Fruit fly (Drosophila melanogaster): ENCODE measurements around the gene ranshi.

DNA sequence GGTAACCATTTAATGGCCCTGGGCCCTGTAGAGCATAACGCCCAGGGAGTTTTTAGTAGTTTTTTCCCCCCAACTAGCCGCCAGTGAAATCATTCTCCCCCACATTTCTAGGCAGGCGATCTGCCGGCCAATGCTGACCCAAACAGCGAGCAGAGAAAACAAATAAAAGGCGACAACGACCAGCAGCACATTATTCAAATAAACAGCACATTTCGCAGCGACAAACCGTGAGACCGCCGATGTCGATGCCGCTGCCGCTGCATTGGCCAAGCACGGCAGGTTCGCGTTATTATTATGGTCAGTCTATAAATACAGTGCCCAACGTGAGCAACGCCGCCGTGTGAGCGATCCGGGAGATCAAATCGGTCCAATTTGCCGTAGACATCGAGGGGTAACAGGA, 10.6 kb downstream of the ranshi start, which contains the start of gene CG11760:
- no peak for TF ChIP-seq CG8478 (optimal IDR thresholded peaks at IDR 0.05)
- TF ChIP-seq CTCF (optimal IDR thresholded peaks at IDR 0.05) = no peak

Measured in S2 (cell line).